Fruit fly (Drosophila melanogaster) whole organism, pupa: Measurements from ENCODE around the gene CG7059.

Experiments used
- CG14655 ChIP-seq: fragments of 200-800 bp; sonication (Bioruptor generic); optimal IDR thresholded peaks from 3 replicates; lab custom pipeline; 2017; ENCODE audit warnings: mild to moderate bottlenecking, missing biosample characterization, missing genetic modification reagents, missing genetic modification characterization
- CG15710 ChIP-seq: fragments of 200-800 bp; sonication (Bioruptor generic); optimal IDR thresholded peaks from 2 replicates; lab custom pipeline; 2018; ENCODE audit warnings: missing biosample characterization, mild to moderate bottlenecking, missing genetic modification characterization, moderate library complexity
- CG34367 ChIP-seq: fragments of 200-800 bp; sonication (Bioruptor generic); optimal IDR thresholded peaks from 2 replicates; lab custom pipeline; 2018; ENCODE audit warnings: missing biosample characterization, mild to moderate bottlenecking, missing genetic modification characterization
- CG4496 ChIP-seq: fragments of 200-800 bp; sonication (Bioruptor generic); IDR thresholded peaks from 3 replicates; pipeline ENCODE4 v1.3.6; 2022; ENCODE audit warnings: missing biosample characterization, missing genetic modification characterization
- CG9948 ChIP-seq: fragments of 200-800 bp; sonication (Bioruptor generic); optimal IDR thresholded peaks from 2 replicates; lab custom pipeline; 2018; ENCODE audit warnings: missing biosample characterization, mild to moderate bottlenecking, missing genetic modification characterization, moderate library complexity
- EcR ChIP-seq: fragments of 200-800 bp; sonication (Bioruptor generic); optimal IDR thresholded peaks from 3 replicates; lab custom pipeline; 2019; ENCODE audit warnings: missing biosample characterization, missing genetic modification characterization, mild to moderate bottlenecking, moderate library complexity, missing genetic modification reagents
- Ets98B ChIP-seq: fragments of 200-800 bp; sonication (Bioruptor generic); IDR thresholded peaks from 2 replicates; pipeline ENCODE4 v1.3.6; 2022; ENCODE audit warnings: missing biosample characterization, missing genetic modification characterization
- Pif1A ChIP-seq: fragments of 200-800 bp; sonication (Bioruptor generic); optimal IDR thresholded peaks from 3 replicates; lab custom pipeline; 2016; ENCODE audit warnings: missing biosample characterization, missing genetic modification characterization
- Pif1B ChIP-seq: fragments of 200-800 bp; sonication (Bioruptor generic); optimal IDR thresholded peaks from 3 replicates; lab custom pipeline; 2016; ENCODE audit warnings: missing biosample characterization, missing genetic modification characterization
- gl ChIP-seq: fragments of 200-800 bp; sonication (Bioruptor generic); optimal IDR thresholded peaks from 2 replicates; lab custom pipeline; 2018; ENCODE audit warnings: missing biosample characterization, mild to moderate bottlenecking, missing genetic modification characterization

DNA sequence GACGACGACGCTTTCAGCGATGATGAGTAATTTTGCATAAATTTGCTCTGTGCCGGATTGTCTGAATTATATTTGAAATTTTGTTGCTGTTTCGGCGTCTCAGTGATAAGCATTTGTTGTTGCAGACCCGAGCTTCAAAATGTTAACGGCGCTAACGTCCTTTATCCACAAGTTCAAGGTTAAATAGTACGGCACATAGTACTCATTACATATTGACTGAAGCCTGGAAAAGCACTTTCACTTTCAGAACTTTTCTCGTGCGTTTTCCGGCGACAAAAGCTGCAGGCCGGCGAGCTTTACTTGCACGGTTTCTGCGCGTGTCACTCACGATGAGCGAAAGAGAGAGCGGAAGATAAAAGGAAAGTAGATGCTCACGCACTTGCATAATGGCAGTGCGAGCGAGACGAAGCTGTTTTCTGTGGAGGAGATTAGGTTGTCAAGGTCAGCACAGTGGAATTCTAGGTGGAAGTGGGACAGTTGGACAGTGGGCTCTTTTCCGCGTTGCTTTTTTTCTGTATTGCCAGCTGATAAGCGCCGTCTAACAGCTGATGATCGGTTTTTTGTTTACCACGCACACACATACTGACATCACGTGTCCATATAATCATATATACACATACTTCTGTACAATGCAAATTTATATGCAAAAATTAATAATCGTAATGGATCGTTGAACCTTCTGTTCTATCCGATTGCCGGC, 21.4 kb upstream of the CG7059 start:
- TF ChIP-seq CG34367 (tag; lab: Kevin White, UChicago) (no peak), Pif1B (GFP tag; lab: Kevin White, UChicago) (no peak), EcR (GFP tag; lab: Kevin White, UChicago) (peak; percentile 71), Pif1A (GFP tag; lab: Kevin White, UChicago) (no peak), gl (tag; lab: Kevin White, UChicago) (no peak), CG4496 (peak; percentile 85), CG14655 (GFP tag; lab: Kevin White, UChicago) (no peak), CG9948 (tag; lab: Kevin White, UChicago) (no peak), CG15710 (no peak), Ets98B (no peak; the same call in 1 of the 2 replicates)
